Worm (Caenorhabditis elegans) whole organism, L4 larva: ENCODE results near the gene fbxa-37.

ENCODE experiments used
- D1046.2 ChIP-seq: fragments of 200-800 bp; sonication (Bioruptor generic); IDR thresholded peaks from 2 replicates; pipeline ENCODE4 v1.3.6; 2022; ENCODE audit warnings: missing genetic modification characterization, missing compliant biosample characterization
- ceh-82 ChIP-seq: sonication (generic microtip); optimal IDR thresholded peaks from 2 replicates; lab custom pipeline; 2017; ENCODE audit warnings: missing biosample characterization, missing genetic modification characterization
- ctbp-1 ChIP-seq: fragments of 200-800 bp; sonication (Bioruptor generic); IDR thresholded peaks from 2 replicates; pipeline ENCODE4 v1.3.6; 2022; ENCODE audit warnings: missing genetic modification reagents, missing genetic modification characterization, missing compliant biosample characterization
- fos-1 ChIP-seq: fragments of 150-350 bp; optimal IDR thresholded peaks from 2 replicates; lab custom pipeline; 2014; ENCODE audit warnings: missing biosample characterization, missing genetic modification characterization
- hmg-1.1 ChIP-seq: fragments of 200-800 bp; sonication (Bioruptor generic); IDR thresholded peaks from 2 replicates; pipeline ENCODE4 v1.3.6; 2022; ENCODE audit warnings: missing genetic modification reagents, missing genetic modification characterization, missing compliant biosample characterization
- mxl-3 ChIP-seq: fragments of 200-800 bp; sonication (Bioruptor generic); optimal IDR thresholded peaks from 2 replicates; lab custom pipeline; 2018; ENCODE audit warnings: mild to moderate bottlenecking, missing genetic modification characterization, missing compliant biosample characterization
- nhr-10 ChIP-seq: fragments of 150-350 bp; optimal IDR thresholded peaks from 2 replicates; lab custom pipeline; 2014; ENCODE audit warnings: missing biosample characterization, missing genetic modification characterization
- nhr-11 ChIP-seq: fragments of 150-350 bp; optimal IDR thresholded peaks from 2 replicates; lab custom pipeline; 2014; ENCODE audit warnings: missing biosample characterization, missing genetic modification characterization
- set-16 ChIP-seq: fragments of 200-800 bp; sonication (Bioruptor generic); IDR thresholded peaks from 2 replicates; pipeline ENCODE4 v1.3.6; 2022; ENCODE audit warnings: missing genetic modification reagents, missing genetic modification characterization, missing compliant biosample characterization
- spr-3 ChIP-seq: fragments of 200-800 bp; sonication (Bioruptor generic); optimal IDR thresholded peaks from 2 replicates; lab custom pipeline; 2018; ENCODE audit warnings: mild to moderate bottlenecking, missing genetic modification characterization, missing compliant biosample characterization

DNA sequence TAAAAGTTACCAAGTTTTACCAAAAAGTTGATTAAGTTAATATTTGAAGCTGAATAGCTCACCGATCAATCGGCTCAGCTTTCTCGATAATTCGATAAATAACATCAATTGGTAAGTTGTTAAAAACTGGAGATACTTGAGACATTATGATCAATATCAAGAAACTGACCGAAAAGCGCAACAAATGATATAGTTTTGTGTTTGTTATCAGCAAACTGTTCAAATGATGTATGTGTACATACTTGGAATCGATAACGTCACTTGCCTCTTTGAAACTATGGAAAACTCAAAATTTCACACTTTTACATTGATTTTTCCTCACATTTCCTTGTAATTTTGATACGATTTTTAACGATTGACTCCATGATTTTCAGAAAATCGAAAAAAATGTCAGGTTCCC lies 30.2 kb downstream of the fbxa-37 start, which contains the start of the genes fbxa-80 and fbxa-19:
- TF ChIP-seq D1046.2 (GFP tag; lab: Robert Waterston, UW) (no peak), ctbp-1 (GFP tag; lab: Robert Waterston, UW) (no peak), hmg-1.1 (GFP tag; lab: Robert Waterston, UW) (no peak), set-16 (GFP tag; lab: Robert Waterston, UW) (no peak), nhr-10 (tag; lab: Kevin White, UChicago) (no peak), nhr-11 (tag; lab: Kevin White, UChicago) (no peak), ceh-82 (tag; lab: Kevin White, UChicago) (no peak), spr-3 (no peak), fos-1 (tag; lab: Kevin White, UChicago) (no peak), mxl-3 (GFP tag; lab: Kevin White, UChicago) (no peak)
